Fruit fly (Drosophila melanogaster) whole organism, embryonic: ENCODE results near the gene CG17637.

Experiments
- CG10543 ChIP-seq: fragments of 200-800 bp; sonication (Bioruptor generic); optimal IDR thresholded peaks from 3 replicates; lab custom pipeline; 2017; ENCODE audit warnings: missing biosample characterization, mild to moderate bottlenecking, missing genetic modification characterization, moderate library complexity
- CG10654 ChIP-seq: fragments of 200-800 bp; sonication (Bioruptor generic); optimal IDR thresholded peaks from 2 replicates; lab custom pipeline; 2016; ENCODE audit warnings: missing biosample characterization, missing genetic modification characterization
- CG11504 ChIP-seq: fragments of 200-800 bp; sonication (Bioruptor generic); optimal IDR thresholded peaks from 3 replicates; lab custom pipeline; 2019; ENCODE audit warnings: missing biosample characterization, mild to moderate bottlenecking, missing genetic modification characterization, moderate library complexity
- CG11723 ChIP-seq: fragments of 200-800 bp; sonication (Bioruptor generic); optimal IDR thresholded peaks from 2 replicates; lab custom pipeline; 2017; ENCODE audit warnings: missing biosample characterization, mild to moderate bottlenecking, missing genetic modification characterization
- CG12236 ChIP-seq: fragments of 200-800 bp; sonication (Bioruptor generic); optimal IDR thresholded peaks from 2 replicates; lab custom pipeline; 2016; ENCODE audit warnings: missing biosample characterization, missing genetic modification characterization
- CG12659 ChIP-seq: fragments of 200-800 bp; sonication (Bioruptor generic); optimal IDR thresholded peaks from 3 replicates; lab custom pipeline; 2017; ENCODE audit warnings: mild to moderate bottlenecking, missing biosample characterization, missing genetic modification reagents, missing genetic modification characterization
- CG12942 ChIP-seq: fragments of 200-800 bp; sonication (Bioruptor generic); optimal IDR thresholded peaks from 3 replicates; lab custom pipeline; 2016; ENCODE audit warnings: missing biosample characterization, missing genetic modification characterization
- CG13287 ChIP-seq: fragments of 200-800 bp; sonication (Bioruptor generic); IDR thresholded peaks from 2 replicates; pipeline ENCODE4 v1.3.6; 2022; ENCODE audit warnings: missing biosample characterization, missing genetic modification characterization; ENCODE audit not compliant: partially characterized antibody
- CG15696 ChIP-seq: fragments of 200-800 bp; sonication (Bioruptor generic); optimal IDR thresholded peaks from 2 replicates; lab custom pipeline; 2019; ENCODE audit warnings: missing biosample characterization, mild to moderate bottlenecking, missing genetic modification characterization, moderate library complexity
- CG2120 ChIP-seq: fragments of 200-800 bp; sonication (Bioruptor generic); optimal IDR thresholded peaks from 3 replicates; lab custom pipeline; 2016; ENCODE audit warnings: missing biosample characterization, missing genetic modification characterization
- CG30403 ChIP-seq: fragments of 200-800 bp; sonication (Bioruptor generic); optimal IDR thresholded peaks from 3 replicates; lab custom pipeline; 2016; ENCODE audit warnings: missing biosample characterization, missing genetic modification characterization
- CG31441 ChIP-seq: fragments of 200-800 bp; sonication (Bioruptor generic); IDR thresholded peaks from 2 replicates; pipeline ENCODE4 v1.3.6; 2022; ENCODE audit warnings: missing biosample characterization, missing genetic modification characterization
- CG32772 ChIP-seq: fragments of 200-800 bp; sonication (Bioruptor generic); IDR thresholded peaks from 2 replicates; pipeline ENCODE4 v1.3.6; 2022; ENCODE audit warnings: missing biosample characterization, missing genetic modification characterization
- CG3838 ChIP-seq: fragments of 200-800 bp; sonication (Bioruptor generic); optimal IDR thresholded peaks from 3 replicates; lab custom pipeline; 2016; ENCODE audit warnings: missing biosample characterization, missing genetic modification characterization
- CG3995 ChIP-seq: fragments of 200-800 bp; sonication (Bioruptor generic); optimal IDR thresholded peaks from 3 replicates; lab custom pipeline; 2016; ENCODE audit warnings: missing biosample characterization, missing genetic modification characterization
- CG4617 ChIP-seq: fragments of 200-800 bp; sonication (Bioruptor generic); optimal IDR thresholded peaks from 3 replicates; lab custom pipeline; 2016; ENCODE audit warnings: missing biosample characterization, missing genetic modification characterization, borderline replicate concordance
- CG8290 ChIP-seq, 3 experiments: fragments of 200-800 bp; sonication (Bioruptor generic); optimal IDR thresholded peaks; 2 replicates each; lab custom pipeline; 2016 to 2019; ENCODE audit warnings: missing biosample characterization in 3 of 3, missing genetic modification characterization in 3 of 3, mild to moderate bottlenecking in 2 of 3, moderate library complexity in 1 of 3
- CG8478 ChIP-seq: fragments of >200 bp; optimal IDR thresholded peaks from 2 replicates; lab custom pipeline; 2018
- D19A ChIP-seq: fragments of 200-800 bp; optimal IDR thresholded peaks from 3 replicates; lab custom pipeline; 2019; ENCODE audit warnings: missing biosample characterization, mild to moderate bottlenecking, missing genetic modification characterization, moderate library complexity
- Dip2 ChIP-seq: fragments of 200-800 bp; sonication (Bioruptor generic); IDR thresholded peaks from 2 replicates; pipeline ENCODE4 v1.3.6; 2022; ENCODE audit warnings: missing biosample characterization, missing genetic modification characterization
- Fer1 ChIP-seq: fragments of 200-800 bp; sonication (Bioruptor generic); optimal IDR thresholded peaks from 2 replicates; lab custom pipeline; 2017; ENCODE audit warnings: missing biosample characterization, mild to moderate bottlenecking, missing genetic modification characterization
- MESR4 ChIP-seq: fragments of 200-800 bp; sonication (Bioruptor generic); optimal IDR thresholded peaks from 2 replicates; lab custom pipeline; 2018; ENCODE audit warnings: missing biosample characterization, mild to moderate bottlenecking, missing genetic modification characterization, moderate library complexity
- Max ChIP-seq: fragments of 200-800 bp; sonication (Bioruptor generic); optimal IDR thresholded peaks from 2 replicates; lab custom pipeline; 2016; ENCODE audit warnings: missing biosample characterization, mild to moderate bottlenecking, missing genetic modification characterization
- Nf-YC ChIP-seq: fragments of 200-800 bp; optimal IDR thresholded peaks from 3 replicates; lab custom pipeline; 2019; ENCODE audit warnings: missing biosample characterization, mild to moderate bottlenecking, missing genetic modification characterization, moderate library complexity
- PHDP ChIP-seq: fragments of 200-800 bp; sonication (Bioruptor generic); optimal IDR thresholded peaks from 3 replicates; lab custom pipeline; 2018; ENCODE audit warnings: missing biosample characterization, mild to moderate bottlenecking, missing genetic modification characterization, moderate library complexity
- Pdp1 ChIP-seq, 2 experiments: fragments of 200-800 bp; sonication (Bioruptor generic); optimal IDR thresholded peaks; 3 replicates each; lab custom pipeline; 2016; ENCODE audit warnings: missing biosample characterization in 2 of 2, missing genetic modification characterization in 2 of 2, mild to moderate bottlenecking in 1 of 2, moderate library complexity in 1 of 2
- Rfx ChIP-seq: fragments of 200-800 bp; sonication (Bioruptor generic); IDR thresholded peaks from 2 replicates; pipeline ENCODE4 v1.3.6; 2022; ENCODE audit warnings: missing biosample characterization, missing genetic modification characterization
- Sox102F ChIP-seq: fragments of 200-800 bp; sonication (Bioruptor generic); optimal IDR thresholded peaks from 2 replicates; lab custom pipeline; 2018; ENCODE audit warnings: missing biosample characterization, mild to moderate bottlenecking, missing genetic modification characterization, moderate library complexity
- Sry-β ChIP-seq: fragments of 200-800 bp; sonication (Bioruptor generic); optimal IDR thresholded peaks from 2 replicates; lab custom pipeline; 2018; ENCODE audit warnings: missing biosample characterization, mild to moderate bottlenecking, missing genetic modification characterization, moderate library complexity
- dm ChIP-seq: fragments of 200-800 bp; sonication (Bioruptor generic); optimal IDR thresholded peaks from 3 replicates; lab custom pipeline; 2016; ENCODE audit warnings: missing biosample characterization, missing genetic modification characterization
- dpn ChIP-seq, 2 experiments: fragments of 200-800 bp; sonication (Bioruptor generic); optimal IDR thresholded peaks; 3 replicates each; lab custom pipeline; 2016; ENCODE audit warnings: missing biosample characterization in 2 of 2, missing genetic modification characterization in 2 of 2
- gem ChIP-seq: fragments of 200-800 bp; sonication (Bioruptor generic); optimal IDR thresholded peaks from 2 replicates; lab custom pipeline; 2019; ENCODE audit warnings: missing biosample characterization, mild to moderate bottlenecking, missing genetic modification characterization, moderate library complexity
- gfzf ChIP-seq: fragments of 200-800 bp; sonication (Bioruptor generic); optimal IDR thresholded peaks from 2 replicates; lab custom pipeline; 2016; ENCODE audit warnings: missing biosample characterization, mild to moderate bottlenecking, missing genetic modification characterization, moderate library complexity
- gsb-n ChIP-seq: fragments of 200-800 bp; sonication (Bioruptor generic); optimal IDR thresholded peaks from 3 replicates; lab custom pipeline; 2018; ENCODE audit warnings: missing biosample characterization, mild to moderate bottlenecking, missing genetic modification characterization
- hth ChIP-seq: fragments of >200 bp; optimal IDR thresholded peaks from 2 replicates; lab custom pipeline; 2017; ENCODE audit warnings: inconsistent platforms
- ind ChIP-seq: fragments of 200-800 bp; sonication (Bioruptor generic); optimal IDR thresholded peaks from 3 replicates; lab custom pipeline; 2016; ENCODE audit warnings: missing biosample characterization, missing genetic modification characterization
- jumu ChIP-seq: fragments of 200-800 bp; sonication (Bioruptor generic); optimal IDR thresholded peaks from 3 replicates; lab custom pipeline; 2016; ENCODE audit warnings: missing biosample characterization, missing genetic modification characterization
- lilli ChIP-seq: fragments of 200-800 bp; sonication (Bioruptor generic); optimal IDR thresholded peaks from 3 replicates; lab custom pipeline; 2016; ENCODE audit warnings: missing biosample characterization, missing genetic modification characterization
- lola ChIP-seq, 3 experiments: fragments of >200 bp in 2 of 3; fragments of 200-800 bp in 1 of 3; sonication (Bioruptor generic) in 1 of 3; optimal IDR thresholded peaks; 2 replicates each; lab custom pipeline; 2017 to 2019; ENCODE audit warnings: missing biosample characterization in 3 of 3, missing genetic modification characterization in 3 of 3, mild to moderate bottlenecking in 1 of 3, moderate library complexity in 1 of 3
- luna ChIP-seq: fragments of 200-800 bp; sonication (Bioruptor generic); optimal IDR thresholded peaks from 2 replicates; lab custom pipeline; 2016; ENCODE audit warnings: missing biosample characterization, missing genetic modification characterization
- nmo ChIP-seq: fragments of 200-800 bp; sonication (Bioruptor generic); optimal IDR thresholded peaks from 2 replicates; lab custom pipeline; 2018; ENCODE audit warnings: missing biosample characterization, mild to moderate bottlenecking, missing genetic modification characterization, moderate library complexity
- pzg ChIP-seq: fragments of 200-800 bp; sonication (Bioruptor generic); optimal IDR thresholded peaks from 3 replicates; lab custom pipeline; 2018; ENCODE audit warnings: missing biosample characterization, mild to moderate bottlenecking, missing genetic modification characterization, moderate library complexity
- sc ChIP-seq, 3 experiments: fragments of >200 bp in 2 of 3; fragments of 200-800 bp in 1 of 3; sonication (Bioruptor generic) in 1 of 3; optimal IDR thresholded peaks; 2 replicates in 2 of 3; 3 replicates in 1 of 3; lab custom pipeline; 2017; ENCODE audit warnings: mild to moderate bottlenecking in 1 of 3, missing biosample characterization in 1 of 3, missing genetic modification characterization in 1 of 3, missing genetic modification reagents in 1 of 3
- sens-2 ChIP-seq: fragments of 200-800 bp; sonication (Bioruptor generic); IDR thresholded peaks from 2 replicates; pipeline ENCODE4 v1.3.6; 2022; ENCODE audit warnings: missing biosample characterization, missing genetic modification characterization
- stwl ChIP-seq: fragments of 200-800 bp; sonication (Bioruptor generic); optimal IDR thresholded peaks from 3 replicates; lab custom pipeline; 2018; ENCODE audit warnings: missing biosample characterization, mild to moderate bottlenecking, missing genetic modification characterization, moderate library complexity
- sug ChIP-seq: fragments of 200-800 bp; optimal IDR thresholded peaks from 2 replicates; lab custom pipeline; 2019; ENCODE audit warnings: missing biosample characterization, mild to moderate bottlenecking, missing genetic modification characterization, moderate library complexity
- trem ChIP-seq: fragments of 200-800 bp; optimal IDR thresholded peaks from 3 replicates; lab custom pipeline; 2019; ENCODE audit warnings: missing biosample characterization, mild to moderate bottlenecking, missing genetic modification characterization, moderate library complexity
- twi ChIP-seq: fragments of 200-800 bp; optimal IDR thresholded peaks from 2 replicates; lab custom pipeline; 2019; ENCODE audit warnings: missing biosample characterization, mild to moderate bottlenecking, missing genetic modification characterization, moderate library complexity
- unpg ChIP-seq: fragments of 200-800 bp; sonication (Bioruptor generic); optimal IDR thresholded peaks from 3 replicates; lab custom pipeline; 2018; ENCODE audit warnings: missing biosample characterization, mild to moderate bottlenecking, missing genetic modification characterization, moderate library complexity

CG17637 gene

DNA sequence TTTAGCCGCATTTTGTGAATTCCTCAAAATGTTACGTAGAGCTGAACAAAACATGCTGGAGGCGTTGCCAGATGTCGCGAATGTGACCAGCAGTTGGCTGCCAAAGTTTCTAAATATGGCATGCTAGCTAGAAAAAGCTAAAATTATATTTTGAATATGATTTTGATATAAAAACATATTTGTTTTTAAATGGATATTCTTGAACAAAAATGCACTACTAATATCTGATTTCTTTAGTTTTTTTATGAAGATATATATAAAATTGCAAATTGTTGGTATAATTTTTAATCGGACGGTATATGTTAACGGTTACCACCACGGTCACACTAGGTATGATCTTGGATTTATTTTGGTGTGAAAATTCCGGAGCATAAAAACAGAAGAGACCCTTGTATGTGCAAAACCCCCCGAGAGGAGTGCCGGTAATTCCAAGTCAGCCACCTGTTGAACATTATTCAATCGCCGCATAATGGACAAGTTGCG is 16.7 kb downstream of the CG17637 start, which contains the start of the genes mTerf3 and CG5104 (continued):
- TF ChIP-seq lilli (GFP tag; lab: Kevin White, UChicago), result peak; percentile 50
- peak; percentile 31 for TF ChIP-seq dm (GFP tag; lab: Kevin White, UChicago)
- no peak for TF ChIP-seq twi (tag; lab: Kevin White, UChicago)
- TF ChIP-seq CG4617, result peak; percentile 47
- peak; percentile 55 for TF ChIP-seq Max (GFP tag; lab: Kevin White, UChicago)
- no peak for TF ChIP-seq CG8478 (lab: Kevin White, UChicago)
- TF ChIP-seq trem (tag; lab: Kevin White, UChicago), result peak; percentile 57
- peak; percentile 34 for TF ChIP-seq sug (tag; lab: Kevin White, UChicago)
- peak; percentile 30 for TF ChIP-seq CG3995
- peak in 1 of 2 experiments; percentile 30 for TF ChIP-seq dpn (GFP tag; optimal IDR thresholded peaks at IDR 0.05; lab: Kevin White, UChicago)
- TF ChIP-seq sens-2, result no peak
- TF ChIP-seq CG2120 (GFP tag; lab: Kevin White, UChicago), result peak; percentile 61
- TF ChIP-seq CG10654, result peak; percentile 7
- TF ChIP-seq CG32772 (GFP tag; lab: Robert Waterston, UW), result no peak
- peak; percentile 0 for TF ChIP-seq PHDP (tag; lab: Kevin White, UChicago)
- peak; percentile 16 for TF ChIP-seq CG15696 (tag; lab: Kevin White, UChicago)
- TF ChIP-seq gem (tag; lab: Kevin White, UChicago), result peak; percentile 56
- TF ChIP-seq jumu, result no peak
- peak; percentile 4 for TF ChIP-seq unpg (GFP tag; lab: Kevin White, UChicago)
- no peak for TF ChIP-seq sc (optimal IDR thresholded peaks at IDR 0.05; lab: Kevin White, UChicago)
- no peak for TF ChIP-seq sc (GFP tag; optimal IDR thresholded peaks at IDR 0.05; lab: Kevin White, UChicago)
- peak; percentile 49 for TF ChIP-seq CG30403 (GFP tag; lab: Kevin White, UChicago)
- TF ChIP-seq MESR4 (GFP tag; lab: Kevin White, UChicago), result peak; percentile 43
- TF ChIP-seq CG12942 (GFP tag; lab: Kevin White, UChicago), result peak; percentile 18
- no peak for TF ChIP-seq CG11723 (GFP tag; lab: Kevin White, UChicago)
- TF ChIP-seq lola (GFP tag; optimal IDR thresholded peaks at IDR 0.05; lab: Kevin White, UChicago), result peak in 1 of 3 experiments; percentile 34
- peak; percentile 91 for TF ChIP-seq Sry-β
- TF ChIP-seq stwl (tag; lab: Kevin White, UChicago), result peak; percentile 73
- peak; percentile 0 for TF ChIP-seq Sox102F (GFP tag; lab: Kevin White, UChicago)
- peak; percentile 62 for TF ChIP-seq gfzf (GFP tag; lab: Kevin White, UChicago)
- peak; percentile 35 for TF ChIP-seq CG10543 (GFP tag; lab: Kevin White, UChicago)
- TF ChIP-seq D19A, result peak; percentile 14
- TF ChIP-seq nmo (GFP tag; lab: Kevin White, UChicago), result peak; percentile 59
- TF ChIP-seq CG13287 (GFP tag; lab: Robert Waterston, UW), result peak; percentile 30; the same call in 1 of the 2 replicates
- TF ChIP-seq Nf-YC, result peak; percentile 46
- TF ChIP-seq luna, result no peak
- TF ChIP-seq CG11504 (tag; lab: Kevin White, UChicago), result peak; percentile 61
- TF ChIP-seq hth (lab: Kevin White, UChicago), result no peak
- TF ChIP-seq CG12236, result no peak
- peak; percentile 17 for TF ChIP-seq Fer1
- no peak for TF ChIP-seq Dip2 (GFP tag; lab: Robert Waterston, UW)
- 0 out of 2 replicates have a peak, but pooled peaks have one; percentile 8 for TF ChIP-seq Rfx (GFP tag; lab: Robert Waterston, UW)
- TF ChIP-seq pzg, result peak; percentile 60
- peak; percentile 42 for TF ChIP-seq CG31441 (GFP tag; lab: Robert Waterston, UW)
- peak in 1 of 2 experiments; percentile 82 for TF ChIP-seq Pdp1 (GFP tag; optimal IDR thresholded peaks at IDR 0.05; lab: Kevin White, UChicago)
- no peak for TF ChIP-seq CG3838
- TF ChIP-seq ind, result peak; percentile 26
- TF ChIP-seq CG12659 (GFP tag; lab: Kevin White, UChicago), result peak; percentile 66
- TF ChIP-seq CG8290 (GFP tag; optimal IDR thresholded peaks at IDR 0.05; lab: Kevin White, UChicago), result peak; percentile 40
- no peak for TF ChIP-seq CG8290 (tag; optimal IDR thresholded peaks at IDR 0.05; lab: Kevin White, UChicago)
- peak; percentile 3 for TF ChIP-seq gsb-n (tag; lab: Kevin White, UChicago)
